Worm (Caenorhabditis elegans) whole organism, young adult: ENCODE data around the gene hlh-10.

ENCODE experiments used
- aptf-3 ChIP-seq: fragments of 200-800 bp; sonication (Bioruptor generic); IDR thresholded peaks from 2 replicates; pipeline ENCODE4 v1.3.6; 2022; ENCODE audit warnings: missing genetic modification characterization, missing compliant biosample characterization
- nhr-90 ChIP-seq: sonication (generic microtip); optimal IDR thresholded peaks from 2 replicates; lab custom pipeline; 2016; ENCODE audit warnings: missing genotype, mild to moderate bottlenecking, missing genetic modification characterization, missing compliant biosample characterization
- tbp1 ChIP-seq: fragments of 200-800 bp; sonication (Bioruptor generic); optimal IDR thresholded peaks from 2 replicates; lab custom pipeline; 2018; ENCODE audit warnings: mild to moderate bottlenecking, missing genetic modification characterization, missing compliant biosample characterization
- zfh-2 ChIP-seq: fragments of 200-800 bp; sonication (Bioruptor generic); conservative IDR thresholded peaks from 2 replicates; pipeline ENCODE4 v1.3.6; 2022; ENCODE audit warnings: missing genetic modification reagents, missing genetic modification characterization, missing compliant biosample characterization

ce11 chrV:9327691-9328090 is 45.7 kb upstream of the hlh-10 start:
- TF ChIP-seq zfh-2 (GFP tag; lab: Robert Waterston, UW) (no peak), aptf-3 (no peak), tbp1 (GFP tag; lab: Kevin White, UChicago) (no peak), nhr-90 (tag; lab: Kevin White, UChicago) (no peak)
